Fruit fly (Drosophila melanogaster): ENCODE data around the gene cass.

dm6 chr2L:17500946-17501451, 23.3 kb upstream of the cass start, which contains the start of the genes mEFTs and Dhc36C:
- no peak for TF ChIP-seq pan (optimal IDR thresholded peaks at IDR 0.05)
- no peak for TF ChIP-seq psq (optimal IDR thresholded peaks at IDR 0.05)
